Fruit fly (Drosophila melanogaster): ENCODE measurements around the gene mRpL28.

Gene mRpL28

DNA sequence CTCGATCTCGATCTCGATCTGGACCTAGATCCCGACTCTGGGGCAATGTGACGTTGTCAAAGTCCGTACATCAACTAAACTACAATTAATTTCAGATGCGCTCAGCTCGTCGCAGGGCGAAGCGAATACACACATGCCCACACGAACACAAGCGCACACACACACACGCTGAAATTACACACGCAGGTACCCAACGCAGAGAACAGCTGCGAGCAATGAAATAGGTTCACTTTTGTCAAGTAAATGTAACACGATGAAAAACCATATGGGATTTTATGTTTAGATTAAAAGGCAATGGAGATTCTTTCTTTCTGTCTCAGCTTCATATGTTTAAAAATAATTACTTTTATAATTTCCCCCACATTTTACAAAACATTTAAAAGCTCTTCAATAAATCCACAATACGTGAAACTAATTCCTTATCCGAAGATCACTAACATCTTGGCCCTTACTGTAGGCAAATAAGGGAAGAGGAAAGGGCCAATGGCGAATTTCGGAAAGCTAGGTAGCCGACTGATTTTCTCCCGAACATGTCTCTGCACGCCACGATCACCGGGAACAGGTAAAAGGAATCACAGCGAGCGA lies 26.6 kb downstream of the mRpL28 start:
- TF ChIP-seq tj (GFP tag; optimal IDR thresholded peaks at IDR 0.05), result peak; percentile 18
- peak; percentile 80 for TF ChIP-seq toe (GFP tag; optimal IDR thresholded peaks at IDR 0.05)
- TF ChIP-seq cic (GFP tag; optimal IDR thresholded peaks at IDR 0.05), result peak; percentile 55
- no peak for TF ChIP-seq Crg-1 (GFP tag; optimal IDR thresholded peaks at IDR 0.05)
- TF ChIP-seq Clk (GFP tag; optimal IDR thresholded peaks at IDR 0.05), result peak; percentile 56
- TF ChIP-seq Mnt (GFP tag; optimal IDR thresholded peaks at IDR 0.05), result peak; percentile 65
- TF ChIP-seq cnc (optimal IDR thresholded peaks at IDR 0.05), result no peak
- peak; percentile 77 for TF ChIP-seq Hr96 (GFP tag; optimal IDR thresholded peaks at IDR 0.05)
- TF ChIP-seq CG12768 (GFP tag; optimal IDR thresholded peaks at IDR 0.05), result peak; percentile 83
- peak; percentile 91 for TF ChIP-seq CG5204 (GFP tag; optimal IDR thresholded peaks at IDR 0.05)
- TF ChIP-seq CG7045 (GFP tag; optimal IDR thresholded peaks at IDR 0.05), result peak; percentile 72
- TF ChIP-seq bab1 (GFP tag; optimal IDR thresholded peaks at IDR 0.05), result peak; percentile 76
- TF ChIP-seq kay (GFP tag; ENCODE audit: borderline replicate concordance), result peak; percentile 95
- peak; percentile 18 for TF ChIP-seq pad (GFP tag; optimal IDR thresholded peaks at IDR 0.05)
- TF ChIP-seq CG1620 (GFP tag; optimal IDR thresholded peaks at IDR 0.05), result peak; percentile 34
- TF ChIP-seq CG11617 (GFP tag; optimal IDR thresholded peaks at IDR 0.05), result peak; percentile 86
- peak; percentile 92 for TF ChIP-seq CG7101 (tag; optimal IDR thresholded peaks at IDR 0.05)
- peak; percentile 95 for TF ChIP-seq CG33017 (tag; optimal IDR thresholded peaks at IDR 0.05)
- peak; percentile 41 for TF ChIP-seq ovo (GFP tag; optimal IDR thresholded peaks at IDR 0.05)
- TF ChIP-seq CG14711 (tag; optimal IDR thresholded peaks at IDR 0.05), result peak; percentile 76

dm6 chr2L:5000919-5001581 lies 27.3 kb downstream of the mRpL28 start:
- TF ChIP-seq kay (GFP tag; ENCODE audit: borderline replicate concordance) (peak; percentile 33), tj (GFP tag; optimal IDR thresholded peaks at IDR 0.05) (peak; percentile 68), CG14711 (tag; optimal IDR thresholded peaks at IDR 0.05) (peak; percentile 35), cic (GFP tag; optimal IDR thresholded peaks at IDR 0.05) (peak; percentile 72), Mnt (GFP tag; optimal IDR thresholded peaks at IDR 0.05) (no peak), CG12768 (GFP tag; optimal IDR thresholded peaks at IDR 0.05) (peak; percentile 11), pad (GFP tag; optimal IDR thresholded peaks at IDR 0.05) (peak; percentile 97), CG1620 (GFP tag; optimal IDR thresholded peaks at IDR 0.05) (no peak)

dm6 chr2L:5001582-5001929 lies 27.8 kb downstream of the mRpL28 start:
- TF ChIP-seq CG12768 (GFP tag; optimal IDR thresholded peaks at IDR 0.05), result no peak
- TF ChIP-seq kay (GFP tag; ENCODE audit: borderline replicate concordance), result peak; percentile 41

- TF ChIP-seq CG33017 (tag; optimal IDR thresholded peaks at IDR 0.05) (no peak), Crg-1 (GFP tag; optimal IDR thresholded peaks at IDR 0.05) (no peak), CG7045 (GFP tag; optimal IDR thresholded peaks at IDR 0.05) (no peak), kay (GFP tag; ENCODE audit: borderline replicate concordance) (no peak), CG5204 (GFP tag; optimal IDR thresholded peaks at IDR 0.05) (no peak), cic (GFP tag; optimal IDR thresholded peaks at IDR 0.05) (no peak), CG7101 (tag; optimal IDR thresholded peaks at IDR 0.05) (no peak), bab1 (GFP tag; optimal IDR thresholded peaks at IDR 0.05) (no peak), Clk (GFP tag; optimal IDR thresholded peaks at IDR 0.05) (no peak), Hr96 (GFP tag; optimal IDR thresholded peaks at IDR 0.05) (no peak), CG1620 (GFP tag; optimal IDR thresholded peaks at IDR 0.05) (no peak), CG12768 (GFP tag; optimal IDR thresholded peaks at IDR 0.05) (no peak)
Observed at dm6 chr2L:5002031-5002430, 28.3 kb downstream of the mRpL28 start.

DNA sequence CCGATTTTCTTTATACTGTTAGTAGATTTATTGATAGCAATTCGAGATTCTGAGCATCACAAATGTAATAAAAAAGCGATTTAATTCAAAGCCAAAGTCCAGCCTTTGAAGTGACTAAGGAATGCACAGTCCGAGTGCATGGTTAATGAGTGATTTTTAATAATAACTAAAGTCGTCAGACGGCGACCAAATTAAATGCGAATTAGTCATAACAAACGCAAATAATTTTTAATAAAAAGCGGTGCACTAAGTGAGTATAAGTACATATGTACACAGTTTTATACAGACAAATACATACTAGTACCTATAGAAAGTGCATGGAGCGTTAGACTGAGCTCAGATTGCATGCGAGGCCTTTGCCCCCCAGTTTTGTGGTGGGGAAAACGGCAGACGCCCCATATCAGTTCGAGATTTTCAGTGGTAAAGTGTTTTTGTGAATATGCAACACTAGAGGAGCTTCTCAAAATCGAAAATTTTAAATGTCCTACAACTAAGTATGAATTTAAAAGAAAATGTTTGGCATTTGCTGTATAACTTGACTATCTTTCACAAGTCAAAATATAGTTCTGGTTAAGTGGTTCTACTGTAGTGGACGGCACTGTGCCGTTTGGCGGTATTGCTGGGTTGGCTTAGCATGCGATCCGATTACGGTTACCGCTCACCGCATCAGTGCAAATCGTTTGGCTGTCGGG lies 29.1 kb downstream of the mRpL28 start:
- TF ChIP-seq kay (GFP tag; ENCODE audit: borderline replicate concordance) (peak; percentile 97), toe (GFP tag; optimal IDR thresholded peaks at IDR 0.05) (peak; percentile 25), CG7101 (tag; optimal IDR thresholded peaks at IDR 0.05) (peak; percentile 76), pad (GFP tag; optimal IDR thresholded peaks at IDR 0.05) (peak; percentile 39), CG5204 (GFP tag; optimal IDR thresholded peaks at IDR 0.05) (peak; percentile 7), CG12768 (GFP tag; optimal IDR thresholded peaks at IDR 0.05) (peak; percentile 82), CG11617 (GFP tag; optimal IDR thresholded peaks at IDR 0.05) (peak; percentile 54), Mnt (GFP tag; optimal IDR thresholded peaks at IDR 0.05) (peak; percentile 32), CG33017 (tag; optimal IDR thresholded peaks at IDR 0.05) (peak; percentile 85), bab1 (GFP tag; optimal IDR thresholded peaks at IDR 0.05) (peak; percentile 10), CG14711 (tag; optimal IDR thresholded peaks at IDR 0.05) (peak; percentile 52), tj (GFP tag; optimal IDR thresholded peaks at IDR 0.05) (peak; percentile 64), Hr96 (GFP tag; optimal IDR thresholded peaks at IDR 0.05) (peak; percentile 36), CG7045 (GFP tag; optimal IDR thresholded peaks at IDR 0.05) (peak; percentile 74), cic (GFP tag; optimal IDR thresholded peaks at IDR 0.05) (peak; percentile 70), CG1620 (GFP tag; optimal IDR thresholded peaks at IDR 0.05) (no peak), cnc (optimal IDR thresholded peaks at IDR 0.05) (no peak), ovo (GFP tag; optimal IDR thresholded peaks at IDR 0.05) (no peak), Crg-1 (GFP tag; optimal IDR thresholded peaks at IDR 0.05) (peak; percentile 29), Clk (GFP tag; optimal IDR thresholded peaks at IDR 0.05) (peak; percentile 13)
